Fruit fly (Drosophila melanogaster) whole organism, prepupa: ENCODE results near the gene Fign.

Experiments
- CG10631 ChIP-seq: fragments of 200-800 bp; sonication (Bioruptor generic); optimal IDR thresholded peaks from 2 replicates; lab custom pipeline; 2016; ENCODE audit warnings: missing biosample characterization, missing genetic modification characterization
- CG10669 ChIP-seq: fragments of 200-800 bp; sonication (Bioruptor generic); optimal IDR thresholded peaks from 3 replicates; lab custom pipeline; 2018; ENCODE audit warnings: missing biosample characterization, mild to moderate bottlenecking, missing genetic modification characterization, moderate library complexity
- CG11762 ChIP-seq: fragments of 200-800 bp; sonication (Bioruptor generic); optimal IDR thresholded peaks from 3 replicates; lab custom pipeline; 2016; ENCODE audit warnings: missing biosample characterization, missing genetic modification characterization; ENCODE audit not compliant: insufficient read depth
- CG11902 ChIP-seq: fragments of 200-800 bp; sonication (Bioruptor generic); optimal IDR thresholded peaks from 3 replicates; lab custom pipeline; 2016; ENCODE audit warnings: missing biosample characterization, missing genetic modification characterization
- CG15336 ChIP-seq: fragments of 200-800 bp; sonication (Bioruptor generic); IDR thresholded peaks from 2 replicates; pipeline ENCODE4 v1.3.6; 2022; ENCODE audit warnings: missing biosample characterization, missing genetic modification characterization
- CG16779 ChIP-seq: fragments of 200-800 bp; sonication (Bioruptor generic); optimal IDR thresholded peaks from 3 replicates; lab custom pipeline; 2017; ENCODE audit warnings: missing biosample characterization, mild to moderate bottlenecking, missing genetic modification characterization
- CG3032 ChIP-seq: fragments of 200-800 bp; optimal IDR thresholded peaks from 2 replicates; lab custom pipeline; 2019; ENCODE audit warnings: missing biosample characterization, mild to moderate bottlenecking, missing genetic modification characterization, moderate library complexity
- CG31627 ChIP-seq: fragments of 200-800 bp; sonication (Bioruptor generic); optimal IDR thresholded peaks from 3 replicates; lab custom pipeline; 2016; ENCODE audit warnings: missing biosample characterization, missing genetic modification characterization
- CG3919 ChIP-seq: fragments of 200-800 bp; sonication (Bioruptor generic); optimal IDR thresholded peaks from 3 replicates; lab custom pipeline; 2016; ENCODE audit warnings: missing biosample characterization, missing genetic modification characterization
- CG6163 ChIP-seq: fragments of 200-800 bp; sonication (Bioruptor generic); IDR thresholded peaks from 3 replicates; pipeline ENCODE4 v1.3.6; 2022; ENCODE audit warnings: missing biosample characterization, missing genetic modification characterization
- CG6276 ChIP-seq: fragments of 200-800 bp; sonication (Bioruptor generic); optimal IDR thresholded peaks from 2 replicates; lab custom pipeline; 2017; ENCODE audit warnings: missing biosample characterization, mild to moderate bottlenecking, missing genetic modification characterization
- CG6854 ChIP-seq: fragments of 200-800 bp; sonication (Bioruptor generic); optimal IDR thresholded peaks from 2 replicates; lab custom pipeline; 2017; ENCODE audit warnings: missing biosample characterization, mild to moderate bottlenecking, missing genetic modification characterization
- CG8119 ChIP-seq: fragments of 200-800 bp; sonication (Bioruptor generic); IDR thresholded peaks from 3 replicates; pipeline ENCODE4 v1.3.6; 2022; ENCODE audit warnings: missing biosample characterization, missing genetic modification characterization
- CG8632 ChIP-seq: fragments of 200-800 bp; sonication (Bioruptor generic); optimal IDR thresholded peaks from 3 replicates; lab custom pipeline; 2016; ENCODE audit warnings: missing biosample characterization, missing genetic modification characterization
- CG9139 ChIP-seq: fragments of 200-800 bp; sonication (Bioruptor generic); optimal IDR thresholded peaks from 3 replicates; lab custom pipeline; 2017; ENCODE audit warnings: missing biosample characterization, mild to moderate bottlenecking, missing genetic modification characterization
- Eip75B ChIP-seq: fragments of 200-800 bp; sonication (Bioruptor generic); optimal IDR thresholded peaks from 3 replicates; lab custom pipeline; 2016; ENCODE audit warnings: missing biosample characterization, missing genetic modification characterization
- Eip78C ChIP-seq: fragments of 200-800 bp; sonication (Bioruptor generic); peaks from one replicate; lab custom pipeline; 2016; ENCODE audit warnings: missing biosample characterization, missing genetic modification characterization
- Eip93F ChIP-seq: fragments of 200-800 bp; sonication (Bioruptor generic); optimal IDR thresholded peaks from 2 replicates; lab custom pipeline; 2016; ENCODE audit warnings: missing biosample characterization, mild to moderate bottlenecking, missing genetic modification characterization
- Ets21C ChIP-seq: fragments of 200-800 bp; sonication (Bioruptor generic); optimal IDR thresholded peaks from 3 replicates; lab custom pipeline; 2016; ENCODE audit warnings: missing biosample characterization, missing genetic modification characterization
- Ets96B ChIP-seq: fragments of 200-800 bp; optimal IDR thresholded peaks from 2 replicates; lab custom pipeline; 2019; ENCODE audit warnings: missing biosample characterization, mild to moderate bottlenecking, missing genetic modification characterization, moderate library complexity
- Hr38 ChIP-seq: sonication (Bioruptor generic); optimal IDR thresholded peaks from 2 replicates; lab custom pipeline; 2016; ENCODE audit warnings: missing biosample characterization, missing genetic modification characterization
- Hr39 ChIP-seq: fragments of 200-800 bp; sonication (Bioruptor generic); optimal IDR thresholded peaks from 2 replicates; lab custom pipeline; 2016; ENCODE audit warnings: missing biosample characterization, missing genetic modification characterization
- Hr4 ChIP-seq: fragments of 200-800 bp; sonication (Bioruptor generic); optimal IDR thresholded peaks from 3 replicates; lab custom pipeline; 2016; ENCODE audit warnings: missing biosample characterization, missing genetic modification characterization
- Lpt ChIP-seq: fragments of 200-800 bp; sonication (Bioruptor generic); optimal IDR thresholded peaks from 3 replicates; lab custom pipeline; 2016; ENCODE audit warnings: missing biosample characterization, missing genetic modification characterization
- Met ChIP-seq: fragments of 200-800 bp; sonication (Bioruptor generic); optimal IDR thresholded peaks from 3 replicates; lab custom pipeline; 2016; ENCODE audit warnings: missing biosample characterization, missing genetic modification characterization
- OdsH ChIP-seq: fragments of 200-800 bp; sonication (Bioruptor generic); optimal IDR thresholded peaks from 3 replicates; lab custom pipeline; 2016; ENCODE audit warnings: missing biosample characterization, missing genetic modification characterization
- Smox ChIP-seq: fragments of 200-800 bp; sonication (Bioruptor generic); optimal IDR thresholded peaks from 3 replicates; lab custom pipeline; 2016; ENCODE audit warnings: missing biosample characterization, missing genetic modification characterization
- Sox102F ChIP-seq: fragments of 200-800 bp; sonication (Bioruptor generic); optimal IDR thresholded peaks from 2 replicates; lab custom pipeline; 2016; ENCODE audit warnings: missing biosample characterization, mild to moderate bottlenecking, missing genetic modification characterization
- Sox14 ChIP-seq: fragments of 200-800 bp; sonication (Bioruptor generic); optimal IDR thresholded peaks from 3 replicates; lab custom pipeline; 2016; ENCODE audit warnings: missing biosample characterization, missing genetic modification characterization
- Sox15 ChIP-seq: fragments of 200-800 bp; sonication (Bioruptor generic); optimal IDR thresholded peaks from 3 replicates; lab custom pipeline; 2016; ENCODE audit warnings: missing biosample characterization, missing genetic modification characterization
- achi ChIP-seq: fragments of 200-800 bp; sonication (Bioruptor generic); optimal IDR thresholded peaks from 3 replicates; lab custom pipeline; 2016; ENCODE audit warnings: missing biosample characterization, missing genetic modification characterization
- acj6 ChIP-seq: fragments of 200-800 bp; sonication (Bioruptor generic); optimal IDR thresholded peaks from 3 replicates; lab custom pipeline; 2016; ENCODE audit warnings: missing biosample characterization, missing genetic modification characterization
- dac ChIP-seq: fragments of 200-800 bp; sonication (Bioruptor generic); optimal IDR thresholded peaks from 2 replicates; lab custom pipeline; 2017; ENCODE audit warnings: missing biosample characterization, mild to moderate bottlenecking, missing genetic modification characterization
- dsx ChIP-seq: fragments of 200-800 bp; optimal IDR thresholded peaks from 3 replicates; lab custom pipeline; 2019; ENCODE audit warnings: missing biosample characterization, mild to moderate bottlenecking, missing genetic modification characterization, moderate library complexity; ENCODE audit not compliant: poor library complexity, severe bottlenecking
- eg ChIP-seq: fragments of 200-800 bp; sonication (Bioruptor generic); IDR thresholded peaks from 3 replicates; pipeline ENCODE4 v1.3.6; 2022; ENCODE audit warnings: missing biosample characterization, missing genetic modification characterization
- esn ChIP-seq: fragments of 200-800 bp; sonication (Bioruptor generic); optimal IDR thresholded peaks from 2 replicates; lab custom pipeline; 2016; ENCODE audit warnings: missing biosample characterization, mild to moderate bottlenecking, missing genetic modification characterization, moderate library complexity
- fd59A ChIP-seq: fragments of 200-800 bp; sonication (Bioruptor generic); optimal IDR thresholded peaks from 2 replicates; lab custom pipeline; 2017; ENCODE audit warnings: missing biosample characterization, mild to moderate bottlenecking, missing genetic modification characterization, missing genetic modification reagents
- fkh ChIP-seq: fragments of 200-800 bp; sonication (Bioruptor generic); optimal IDR thresholded peaks from 3 replicates; lab custom pipeline; 2017; ENCODE audit warnings: missing biosample characterization, mild to moderate bottlenecking, missing genetic modification characterization, moderate library complexity
- lz ChIP-seq: fragments of 200-800 bp; sonication (Bioruptor generic); optimal IDR thresholded peaks from 3 replicates; lab custom pipeline; 2016; ENCODE audit warnings: missing biosample characterization, missing genetic modification characterization
- net ChIP-seq: fragments of 200-800 bp; sonication (Bioruptor generic); optimal IDR thresholded peaks from 3 replicates; lab custom pipeline; 2016; ENCODE audit warnings: missing biosample characterization, missing genetic modification characterization
- salr ChIP-seq, 2 experiments: fragments of 200-800 bp; sonication (Bioruptor generic); optimal IDR thresholded peaks; 3 replicates each; lab custom pipeline; 2016 to 2018; ENCODE audit warnings: missing biosample characterization in 2 of 2, missing genetic modification characterization in 2 of 2, mild to moderate bottlenecking in 1 of 2
- spab ChIP-seq: fragments of 200-800 bp; sonication (Bioruptor generic); optimal IDR thresholded peaks from 2 replicates; lab custom pipeline; 2017; ENCODE audit warnings: missing biosample characterization, mild to moderate bottlenecking, missing genetic modification characterization, missing genetic modification reagents
- svp ChIP-seq: fragments of 200-800 bp; sonication (Bioruptor generic); peaks from one replicate; lab custom pipeline; 2016; ENCODE audit warnings: missing biosample characterization, missing genetic modification characterization
- topi ChIP-seq: fragments of 200-800 bp; sonication (Bioruptor generic); optimal IDR thresholded peaks from 3 replicates; lab custom pipeline; 2016; ENCODE audit warnings: missing biosample characterization, missing genetic modification characterization

Gene Fign

dm6 chr2L:3302958-3303842 lies 16.5 kb downstream of the Fign start, which contains the start of gene CG9663 (continued):
- peak; percentile 73 for TF ChIP-seq CG6854 (GFP tag; lab: Kevin White, UChicago)
- peak; percentile 62 for TF ChIP-seq Smox
- peak; percentile 76 for TF ChIP-seq fkh (GFP tag; lab: Kevin White, UChicago)
- peak; percentile 35 for TF ChIP-seq CG8632
- TF ChIP-seq fd59A (GFP tag; lab: Kevin White, UChicago), result peak; percentile 61
- no peak for TF ChIP-seq Hr38 (GFP tag; lab: Kevin White, UChicago)
- TF ChIP-seq CG11902 (GFP tag; lab: Kevin White, UChicago), result peak; percentile 42
- peak; percentile 71 for TF ChIP-seq dsx
- peak; percentile 85 for TF ChIP-seq CG8119
- peak; percentile 93 for TF ChIP-seq svp
- TF ChIP-seq Hr39 (GFP tag; lab: Kevin White, UChicago), result peak; percentile 59
- TF ChIP-seq Ets96B, result peak; percentile 70
- peak; percentile 73 for TF ChIP-seq lz (GFP tag; lab: Kevin White, UChicago)
- peak; percentile 65 for TF ChIP-seq CG10631 (GFP tag; lab: Kevin White, UChicago)
- TF ChIP-seq CG6163 (GFP tag; lab: Robert Waterston, UW), result peak; percentile 86
- TF ChIP-seq spab (GFP tag; lab: Kevin White, UChicago), result peak; percentile 85
- peak; percentile 54 for TF ChIP-seq Ets21C (GFP tag; lab: Kevin White, UChicago)
- peak; percentile 76 for TF ChIP-seq CG6276 (GFP tag; lab: Kevin White, UChicago)
- TF ChIP-seq CG3919 (GFP tag; lab: Kevin White, UChicago), result peak; percentile 82
- peak; percentile 72 for TF ChIP-seq CG10669 (GFP tag; lab: Kevin White, UChicago)
- TF ChIP-seq net (GFP tag; lab: Kevin White, UChicago), result peak; percentile 83
- TF ChIP-seq Met (GFP tag; lab: Kevin White, UChicago), result peak; percentile 66
- peak; percentile 50 to 54 for TF ChIP-seq salr (GFP tag; optimal IDR thresholded peaks at IDR 0.05; lab: Kevin White, UChicago)
- peak; percentile 54 for TF ChIP-seq Sox15 (GFP tag; lab: Kevin White, UChicago)
- TF ChIP-seq OdsH (GFP tag; lab: Kevin White, UChicago), result peak; percentile 57
- TF ChIP-seq CG31627 (GFP tag; lab: Kevin White, UChicago), result peak; percentile 52
- TF ChIP-seq Hr4, result peak; percentile 29
- TF ChIP-seq eg (GFP tag; lab: Robert Waterston, UW), result peak; percentile 80; the same call in 2 of the 3 replicates
- TF ChIP-seq achi (GFP tag; lab: Kevin White, UChicago), result peak; percentile 73
- peak; percentile 67 for TF ChIP-seq CG11762 (GFP tag; lab: Kevin White, UChicago)
- peak; percentile 86 for TF ChIP-seq Sox14 (GFP tag; lab: Kevin White, UChicago)
- TF ChIP-seq Sox102F (GFP tag; lab: Kevin White, UChicago), result peak; percentile 80
- TF ChIP-seq Eip93F, result peak; percentile 55
- TF ChIP-seq, all 60 proteins: peak for 58

- TF ChIP-seq spab (GFP tag; lab: Kevin White, UChicago) (peak; percentile 100), Smox (peak; percentile 99), CG9139 (peak; percentile 99), eg (GFP tag; lab: Robert Waterston, UW) (peak; percentile 100), acj6 (peak; percentile 100), Sox14 (GFP tag; lab: Kevin White, UChicago) (peak; percentile 100), esn (GFP tag; lab: Kevin White, UChicago) (peak; percentile 100), dac (GFP tag; lab: Kevin White, UChicago) (peak; percentile 99), CG11902 (GFP tag; lab: Kevin White, UChicago) (peak; percentile 99), CG3032 (tag; lab: Kevin White, UChicago) (peak; percentile 100), CG10669 (GFP tag; lab: Kevin White, UChicago) (peak; percentile 100), CG15336 (GFP tag; lab: Robert Waterston, UW) (peak; percentile 99), Hr39 (GFP tag; lab: Kevin White, UChicago) (peak; percentile 100), svp (peak; percentile 100), Hr38 (GFP tag; lab: Kevin White, UChicago) (peak; percentile 87), Met (GFP tag; lab: Kevin White, UChicago) (peak; percentile 100), CG11762 (GFP tag; lab: Kevin White, UChicago) (peak; percentile 100), topi (peak; percentile 100), Sox15 (GFP tag; lab: Kevin White, UChicago) (peak; percentile 99), CG31627 (GFP tag; lab: Kevin White, UChicago) (peak; percentile 100), Eip75B (GFP tag; lab: Kevin White, UChicago) (peak; percentile 100), CG10631 (GFP tag; lab: Kevin White, UChicago) (peak; percentile 100), Hr4 (peak; percentile 100), CG16779 (tag; lab: Kevin White, UChicago) (peak; percentile 99), Eip78C (GFP tag; lab: Kevin White, UChicago) (peak; percentile 100), Eip93F (peak; percentile 98), net (GFP tag; lab: Kevin White, UChicago) (peak; percentile 100), Lpt (GFP tag; lab: Kevin White, UChicago) (peak; percentile 99)
Measured at dm6 chr2L:3301755-3302499, 17.7 kb downstream of the Fign start.
